Worm (Caenorhabditis elegans) whole organism, L4 larva: ENCODE data around the gene T28C12.15.
A peak's percentile ranks its signal among the peaks of the same experiment; 100 is the strongest.

Experiments
- F10B5.3 ChIP-seq: sonication (generic microtip); optimal IDR thresholded peaks from 2 replicates; lab custom pipeline; 2016; ENCODE audit warnings: mild to moderate bottlenecking, missing genetic modification characterization, missing compliant biosample characterization
- F26F4.8 ChIP-seq: fragments of 200-800 bp; sonication (Bioruptor generic); conservative IDR thresholded peaks from 2 replicates; pipeline ENCODE4 v1.3.6; 2022; ENCODE audit warnings: missing genetic modification characterization, missing compliant biosample characterization
- F44E2.7 ChIP-seq: fragments of 200-800 bp; sonication (Bioruptor generic); IDR thresholded peaks from 2 replicates; pipeline ENCODE4 v2.1.2; 2022; ENCODE audit warnings: missing genetic modification characterization, missing compliant biosample characterization
- F49E8.2 ChIP-seq: sonication (generic microtip); optimal IDR thresholded peaks from 2 replicates; lab custom pipeline; 2016; ENCODE audit warnings: missing compliant biosample characterization, mild to moderate bottlenecking, missing genetic modification characterization, borderline replicate concordance
- T26A8.4 ChIP-seq: fragments of 200-800 bp; sonication (Bioruptor generic); IDR thresholded peaks from 2 replicates; pipeline ENCODE4 v1.3.6; 2022; ENCODE audit warnings: missing genetic modification characterization, missing compliant biosample characterization
- Y105C5A.15 ChIP-seq: fragments of 200-800 bp; sonication (Bioruptor generic); IDR thresholded peaks from 2 replicates; pipeline ENCODE4 v1.3.6; 2022; ENCODE audit warnings: missing genetic modification characterization, missing compliant biosample characterization
- aha-1 ChIP-seq: fragments of 150-350 bp; peaks from one replicate; lab custom pipeline; 2014; ENCODE audit warnings: missing biosample characterization, missing genetic modification characterization
- aly-2 ChIP-seq: sonication (generic microtip); optimal IDR thresholded peaks from 2 replicates; lab custom pipeline; 2018; ENCODE audit warnings: missing biosample characterization, missing genetic modification characterization
- ceh-20 ChIP-seq: fragments of 200-800 bp; sonication (Bioruptor generic); IDR thresholded peaks from 2 replicates; pipeline ENCODE4 v1.3.6; 2022; ENCODE audit warnings: missing genetic modification reagents, missing genetic modification characterization, missing compliant biosample characterization
- ceh-32 ChIP-seq: sonication (generic microtip); optimal IDR thresholded peaks from 2 replicates; lab custom pipeline; 2016; ENCODE audit warnings: mild to moderate bottlenecking, missing genetic modification characterization, missing compliant biosample characterization; ENCODE audit not compliant: poor library complexity
- ceh-44 ChIP-seq: fragments of 200-800 bp; sonication (Bioruptor generic); IDR thresholded peaks from 2 replicates; pipeline ENCODE4 v1.3.6; 2022; ENCODE audit warnings: missing genetic modification reagents, missing genetic modification characterization, missing compliant biosample characterization
- ceh-62 ChIP-seq: sonication (generic microtip); optimal IDR thresholded peaks from 2 replicates; lab custom pipeline; 2017; ENCODE audit warnings: missing biosample characterization, missing genetic modification characterization
- cey-2 ChIP-seq: sonication (generic microtip); optimal IDR thresholded peaks from 3 replicates; lab custom pipeline; 2017; ENCODE audit warnings: missing genetic modification characterization, mild to moderate bottlenecking, missing compliant biosample characterization, antibody characterized with exemption, borderline replicate concordance; ENCODE audit not compliant: insufficient read depth
- ctbp-1 ChIP-seq: fragments of 200-800 bp; sonication (Bioruptor generic); IDR thresholded peaks from 2 replicates; pipeline ENCODE4 v1.3.6; 2022; ENCODE audit warnings: missing genetic modification reagents, missing genetic modification characterization, missing compliant biosample characterization
- daf-19 ChIP-seq: fragments of 200-800 bp; sonication (Bioruptor generic); conservative IDR thresholded peaks from 2 replicates; pipeline ENCODE4 v1.3.6; 2022; ENCODE audit warnings: missing genetic modification characterization, missing compliant biosample characterization
- dmd-8 ChIP-seq: fragments of 200-800 bp; sonication (Bioruptor generic); IDR thresholded peaks from 2 replicates; pipeline ENCODE4 v1.3.6; 2022; ENCODE audit warnings: missing genetic modification characterization, missing compliant biosample characterization
- dve-1 ChIP-seq: sonication (generic microtip); optimal IDR thresholded peaks from 2 replicates; lab custom pipeline; 2017; ENCODE audit warnings: antibody characterized with exemption, mild to moderate bottlenecking, missing genetic modification characterization, missing compliant biosample characterization; ENCODE audit not compliant: insufficient read depth
- egl-43 ChIP-seq: fragments of 200-800 bp; sonication (Bioruptor generic); IDR thresholded peaks from 2 replicates; pipeline ENCODE4 v1.3.6; 2022; ENCODE audit warnings: missing genetic modification reagents, missing genetic modification characterization, missing compliant biosample characterization
- hif-1 ChIP-seq, 2 experiments: sonication (generic microtip); optimal IDR thresholded peaks; 2 replicates each; lab custom pipeline; 2016 to 2017; ENCODE audit warnings: missing compliant biosample characterization in 2 of 2, missing genetic modification characterization in 2 of 2, missing genetic modification reagents in 2 of 2, missing genotype in 2 of 2, mild to moderate bottlenecking in 1 of 2
- hlh-11 ChIP-seq: fragments of 200-800 bp; sonication (Bioruptor generic); optimal IDR thresholded peaks from 2 replicates; lab custom pipeline; 2018; ENCODE audit warnings: mild to moderate bottlenecking, missing genetic modification characterization, missing compliant biosample characterization
- hlh-30 ChIP-seq: sonication (generic microtip); optimal IDR thresholded peaks from 2 replicates; lab custom pipeline; 2017; ENCODE audit warnings: antibody characterized with exemption, mild to moderate bottlenecking, missing genetic modification characterization, missing compliant biosample characterization; ENCODE audit not compliant: insufficient read depth
- lim-7 ChIP-seq: fragments of 200-800 bp; sonication (Bioruptor generic); IDR thresholded peaks from 2 replicates; pipeline ENCODE4 v1.3.6; 2022; ENCODE audit warnings: missing genetic modification characterization, missing compliant biosample characterization
- lin-38 ChIP-seq: fragments of 200-800 bp; sonication (Bioruptor generic); IDR thresholded peaks from 2 replicates; pipeline ENCODE4 v1.3.6; 2022; ENCODE audit warnings: missing genetic modification reagents, missing genetic modification characterization, missing compliant biosample characterization
- madf-9 ChIP-seq: fragments of 200-800 bp; sonication (Bioruptor generic); conservative IDR thresholded peaks from 2 replicates; pipeline ENCODE4 v1.3.6; 2022; ENCODE audit warnings: missing genetic modification reagents, missing genetic modification characterization, missing compliant biosample characterization
- mdl-1 ChIP-seq, 2 experiments: fragments of 150-350 bp in 1 of 2; sonication (generic microtip) in 1 of 2; optimal IDR thresholded peaks; 2 replicates each; lab custom pipeline; 2014 to 2017; ENCODE audit warnings: missing biosample characterization in 2 of 2, missing genetic modification characterization in 2 of 2
- mes-2 ChIP-seq: sonication (generic microtip); optimal IDR thresholded peaks from 2 replicates; lab custom pipeline; 2016; ENCODE audit warnings: missing genotype, mild to moderate bottlenecking, missing genetic modification characterization, missing compliant biosample characterization; ENCODE audit not compliant: poor library complexity, severe bottlenecking
- mxl-2 ChIP-seq: fragments of 200-800 bp; sonication (Bioruptor generic); conservative IDR thresholded peaks from 2 replicates; pipeline ENCODE4 v1.3.6; 2022; ENCODE audit warnings: missing genetic modification reagents, missing genetic modification characterization, missing compliant biosample characterization
- nhr-102 ChIP-seq: sonication (generic microtip); optimal IDR thresholded peaks from 2 replicates; lab custom pipeline; 2016; ENCODE audit warnings: mild to moderate bottlenecking, missing genetic modification characterization, moderate library complexity, missing compliant biosample characterization
- nhr-11 ChIP-seq: fragments of 150-350 bp; optimal IDR thresholded peaks from 2 replicates; lab custom pipeline; 2014; ENCODE audit warnings: missing biosample characterization, missing genetic modification characterization
- nhr-25 ChIP-seq: sonication (generic microtip); optimal IDR thresholded peaks from 2 replicates; lab custom pipeline; 2017; ENCODE audit warnings: missing genetic modification characterization, mild to moderate bottlenecking, missing compliant biosample characterization, antibody characterized with exemption, moderate library complexity, borderline replicate concordance; ENCODE audit not compliant: insufficient read depth
- nhr-28 ChIP-seq: fragments of 150-350 bp; optimal IDR thresholded peaks from 2 replicates; lab custom pipeline; 2014; ENCODE audit warnings: missing biosample characterization, missing genetic modification characterization
- nhr-41 ChIP-seq: fragments of 200-800 bp; sonication (Bioruptor generic); IDR thresholded peaks from 2 replicates; pipeline ENCODE4 v1.3.6; 2022; ENCODE audit warnings: missing genetic modification reagents, missing genetic modification characterization, missing compliant biosample characterization
- nhr-42 ChIP-seq: fragments of 200-800 bp; sonication (Bioruptor generic); IDR thresholded peaks from 2 replicates; pipeline ENCODE4 v1.3.6; 2022; ENCODE audit warnings: missing genetic modification characterization, missing compliant biosample characterization
- nhr-76 ChIP-seq: fragments of 150-350 bp; optimal IDR thresholded peaks from 2 replicates; lab custom pipeline; 2014; ENCODE audit warnings: missing biosample characterization, missing genetic modification characterization
- nhr-77 ChIP-seq: fragments of 150-350 bp; optimal IDR thresholded peaks from 2 replicates; lab custom pipeline; 2014; ENCODE audit warnings: missing biosample characterization, missing genetic modification characterization
- pqm-1 ChIP-seq: sonication (generic microtip); optimal IDR thresholded peaks from 2 replicates; lab custom pipeline; 2017; ENCODE audit warnings: missing biosample characterization, missing genetic modification characterization
- saeg-2 ChIP-seq: fragments of 200-800 bp; sonication (Bioruptor generic); IDR thresholded peaks from 2 replicates; pipeline ENCODE4 v1.3.6; 2022; ENCODE audit warnings: missing genetic modification reagents, missing genetic modification characterization, missing compliant biosample characterization
- sdz-12 ChIP-seq: fragments of 200-800 bp; sonication (Bioruptor generic); optimal IDR thresholded peaks from 2 replicates; lab custom pipeline; 2018; ENCODE audit warnings: mild to moderate bottlenecking, missing genetic modification characterization, missing compliant biosample characterization
- snpc-1.2 ChIP-seq: fragments of 200-800 bp; sonication (Bioruptor generic); IDR thresholded peaks from 2 replicates; pipeline ENCODE4 v1.3.6; 2022; ENCODE audit warnings: missing genetic modification reagents, missing genetic modification characterization, missing compliant biosample characterization
- snpc-4 ChIP-seq: fragments of 150-350 bp; optimal IDR thresholded peaks from 2 replicates; lab custom pipeline; 2014; ENCODE audit warnings: missing biosample characterization, missing genetic modification characterization
- spr-1 ChIP-seq: sonication (generic microtip); optimal IDR thresholded peaks from 2 replicates; lab custom pipeline; 2016; ENCODE audit warnings: mild to moderate bottlenecking, missing genetic modification characterization, missing compliant biosample characterization
- spr-3 ChIP-seq: fragments of 200-800 bp; sonication (Bioruptor generic); optimal IDR thresholded peaks from 2 replicates; lab custom pipeline; 2018; ENCODE audit warnings: mild to moderate bottlenecking, missing genetic modification characterization, missing compliant biosample characterization
- tag-97 ChIP-seq: fragments of 200-800 bp; sonication (Bioruptor generic); IDR thresholded peaks from 2 replicates; pipeline ENCODE4 v1.3.6; 2022; ENCODE audit warnings: missing genetic modification characterization, missing compliant biosample characterization
- unc-130 ChIP-seq: sonication (generic microtip); optimal IDR thresholded peaks from 2 replicates; lab custom pipeline; 2016; ENCODE audit warnings: missing genetic modification reagents, missing genetic modification characterization, missing compliant biosample characterization
- unc-62 ChIP-seq, 3 experiments: fragments of 150-350 bp in 1 of 3; sonication (generic microtip); optimal IDR thresholded peaks in 2 of 3; peaks in 1 of 3; 1 replicate in 1 of 3; 2 replicates in 2 of 3; lab custom pipeline; 2014 to 2017; ENCODE audit warnings: missing biosample characterization in 3 of 3, missing genetic modification characterization in 3 of 3, missing genetic modification reagents in 3 of 3, missing genotype in 1 of 3
- vab-7 ChIP-seq: fragments of 200-800 bp; sonication (Bioruptor generic); IDR thresholded peaks from 2 replicates; pipeline ENCODE4 v1.3.6; 2022; ENCODE audit warnings: missing genetic modification reagents, missing genetic modification characterization, missing compliant biosample characterization
- zip-2 ChIP-seq: fragments of 150-350 bp; optimal IDR thresholded peaks from 2 replicates; lab custom pipeline; 2014; ENCODE audit warnings: missing biosample characterization, missing genetic modification characterization
- ztf-11 ChIP-seq: fragments of 150-350 bp; optimal IDR thresholded peaks from 2 replicates; lab custom pipeline; 2014; ENCODE audit warnings: missing biosample characterization, missing genetic modification characterization
- ztf-7 ChIP-seq: fragments of 150-350 bp; optimal IDR thresholded peaks from 2 replicates; lab custom pipeline; 2014; ENCODE audit warnings: missing biosample characterization, missing genetic modification characterization

T28C12.15 gene

ce11 chrV:6277178-6277834 lies 44.3 kb downstream of the T28C12.15 start:
- TF ChIP-seq madf-9 (GFP tag; lab: Robert Waterston, UW) (no peak), unc-130 (GFP tag; lab: Kevin White, UChicago) (no peak), aha-1 (peak; percentile 91), spr-1 (tag; lab: Kevin White, UChicago) (no peak), sdz-12 (peak; percentile 11), nhr-28 (tag; lab: Kevin White, UChicago) (no peak), F10B5.3 (tag; lab: Kevin White, UChicago) (no peak), mes-2 (no peak), nhr-76 (tag; lab: Kevin White, UChicago) (no peak), pqm-1 (no peak), spr-3 (GFP tag; lab: Kevin White, UChicago) (no peak), ceh-20 (GFP tag; lab: Robert Waterston, UW) (0 out of 2 replicates have a peak, but pooled peaks have one; percentile 6), nhr-102 (tag; lab: Kevin White, UChicago) (no peak), saeg-2 (no peak), egl-43 (GFP tag; lab: Robert Waterston, UW) (no peak), nhr-41 (GFP tag; lab: Robert Waterston, UW) (no peak), Y105C5A.15 (GFP tag; lab: Robert Waterston, UW) (no peak), nhr-25 (tag; lab: Kevin White, UChicago) (no peak), ctbp-1 (GFP tag; lab: Robert Waterston, UW) (no peak), nhr-11 (tag; lab: Kevin White, UChicago) (no peak), cey-2 (no peak), F44E2.7 (GFP tag; lab: Robert Waterston, UW) (no peak), snpc-4 (tag; lab: Kevin White, UChicago) (no peak), vab-7 (GFP tag; lab: Robert Waterston, UW) (no peak), mdl-1 (tag; optimal IDR thresholded peaks at IDR 0.05; lab: Kevin White, UChicago) (no peak), T26A8.4 (GFP tag; lab: Robert Waterston, UW) (no peak), snpc-1.2 (GFP tag; lab: Robert Waterston, UW) (no peak), dmd-8 (GFP tag; lab: Robert Waterston, UW) (no peak), ztf-7 (no peak), zip-2 (no peak), ceh-44 (GFP tag; lab: Robert Waterston, UW) (no peak), aly-2 (tag; lab: Kevin White, UChicago) (no peak), dve-1 (tag; lab: Kevin White, UChicago) (peak; percentile 23), ceh-32 (tag; lab: Kevin White, UChicago) (no peak), hlh-11 (tag; lab: Kevin White, UChicago) (peak; percentile 17), nhr-77 (tag; lab: Kevin White, UChicago) (peak; percentile 46), F49E8.2 (tag; lab: Kevin White, UChicago) (no peak), nhr-42 (GFP tag; lab: Robert Waterston, UW) (no peak; the same call in 1 of the 2 replicates), mxl-2 (GFP tag; lab: Robert Waterston, UW) (no peak), tag-97 (GFP tag; lab: Robert Waterston, UW) (no peak), hlh-30 (tag; lab: Kevin White, UChicago) (peak; percentile 59), unc-62 (GFP tag; optimal IDR thresholded peaks at IDR 0.05 in 1 of 2; lab: Kevin White, UChicago) (peak in 1 of 2 experiments; percentile 86), unc-62 (tag; optimal IDR thresholded peaks at IDR 0.05; lab: Kevin White, UChicago) (no peak), lim-7 (GFP tag; lab: Robert Waterston, UW) (no peak), lin-38 (0 out of 2 replicates have a peak, but pooled peaks have one; percentile 8), hif-1 (tag; optimal IDR thresholded peaks at IDR 0.05; lab: Kevin White, UChicago) (no peak), daf-19 (GFP tag; lab: Robert Waterston, UW) (no peak), F26F4.8 (no peak), ceh-62 (no peak), ztf-11 (no peak)
